Fruit fly (Drosophila melanogaster) whole organism, embryonic: ENCODE data around the gene Hsp67Ba.

Experiments
- ATbp ChIP-seq: fragments of 200-800 bp; sonication (Bioruptor generic); optimal IDR thresholded peaks from 2 replicates; lab custom pipeline; 2017; ENCODE audit warnings: missing biosample characterization, mild to moderate bottlenecking, missing genetic modification characterization, missing genetic modification reagents
- Abd-B ChIP-seq: fragments of 200-800 bp; sonication (Bioruptor generic); optimal IDR thresholded peaks from 2 replicates; lab custom pipeline; 2018; ENCODE audit warnings: missing biosample characterization, mild to moderate bottlenecking, missing genetic modification characterization, moderate library complexity
- Asciz ChIP-seq: fragments of 200-800 bp; sonication (Bioruptor generic); optimal IDR thresholded peaks from 2 replicates; lab custom pipeline; 2017; ENCODE audit warnings: missing biosample characterization, mild to moderate bottlenecking, missing genetic modification characterization, missing genetic modification reagents
- Atf-2 ChIP-seq: fragments of 200-800 bp; sonication (Bioruptor generic); optimal IDR thresholded peaks from 2 replicates; lab custom pipeline; 2016; ENCODE audit warnings: missing biosample characterization, missing genetic modification characterization
- B-H2 ChIP-seq: fragments of 200-800 bp; sonication (Bioruptor generic); optimal IDR thresholded peaks from 2 replicates; lab custom pipeline; 2018; ENCODE audit warnings: missing biosample characterization, mild to moderate bottlenecking, missing genetic modification characterization
- Bdp1 ChIP-seq: fragments of 200-800 bp; sonication (Bioruptor generic); optimal IDR thresholded peaks from 3 replicates; lab custom pipeline; 2016; ENCODE audit warnings: missing biosample characterization, missing genetic modification characterization
- Bgb ChIP-seq: fragments of 200-800 bp; sonication (Bioruptor generic); IDR thresholded peaks from 2 replicates; pipeline ENCODE4 v1.3.6; 2022; ENCODE audit warnings: missing biosample characterization, missing genetic modification characterization; ENCODE audit not compliant: partially characterized antibody
- Blimp-1 ChIP-seq: fragments of 200-800 bp; sonication (Bioruptor generic); optimal IDR thresholded peaks from 3 replicates; lab custom pipeline; 2018; ENCODE audit warnings: missing biosample characterization, missing genetic modification characterization, mild to moderate bottlenecking, moderate library complexity, missing genetic modification reagents
- CG10565 ChIP-seq: fragments of 200-800 bp; sonication (Bioruptor generic); optimal IDR thresholded peaks from 3 replicates; lab custom pipeline; 2016; ENCODE audit warnings: missing biosample characterization, mild to moderate bottlenecking, missing genetic modification characterization
- CG15269 ChIP-seq: fragments of 200-800 bp; sonication (Bioruptor generic); optimal IDR thresholded peaks from 2 replicates; lab custom pipeline; 2018; ENCODE audit warnings: missing biosample characterization, mild to moderate bottlenecking, missing genetic modification characterization, moderate library complexity
- CG1529 ChIP-seq: fragments of 200-800 bp; sonication (Bioruptor generic); optimal IDR thresholded peaks from 3 replicates; lab custom pipeline; 2018; ENCODE audit warnings: missing biosample characterization, missing genetic modification characterization
- CG16863 ChIP-seq: fragments of 200-800 bp; sonication (Bioruptor generic); optimal IDR thresholded peaks from 3 replicates; lab custom pipeline; 2016; ENCODE audit warnings: missing biosample characterization, missing genetic modification characterization
- CG17385 ChIP-seq: fragments of 200-800 bp; sonication (Bioruptor generic); optimal IDR thresholded peaks from 3 replicates; lab custom pipeline; 2018; ENCODE audit warnings: missing biosample characterization, mild to moderate bottlenecking, missing genetic modification characterization
- CG18619 ChIP-seq: fragments of 200-800 bp; sonication (Bioruptor generic); optimal IDR thresholded peaks from 3 replicates; lab custom pipeline; 2017; ENCODE audit warnings: missing biosample characterization, mild to moderate bottlenecking, missing genetic modification characterization
- CG2120 ChIP-seq: fragments of 200-800 bp; sonication (Bioruptor generic); optimal IDR thresholded peaks from 3 replicates; lab custom pipeline; 2016; ENCODE audit warnings: missing biosample characterization, missing genetic modification characterization
- CG32767 ChIP-seq: fragments of 200-800 bp; sonication (Bioruptor generic); IDR thresholded peaks from 2 replicates; pipeline ENCODE4 v1.3.6; 2022; ENCODE audit warnings: missing biosample characterization, missing genetic modification characterization
- CG4282 ChIP-seq: fragments of 200-800 bp; sonication (Bioruptor generic); optimal IDR thresholded peaks from 2 replicates; lab custom pipeline; 2016; ENCODE audit warnings: missing biosample characterization, missing genetic modification characterization
- CG4617 ChIP-seq: fragments of 200-800 bp; sonication (Bioruptor generic); optimal IDR thresholded peaks from 3 replicates; lab custom pipeline; 2016; ENCODE audit warnings: missing biosample characterization, missing genetic modification characterization, borderline replicate concordance
- CG6654 ChIP-seq: fragments of 200-800 bp; sonication (Bioruptor generic); optimal IDR thresholded peaks from 2 replicates; lab custom pipeline; 2017; ENCODE audit warnings: missing biosample characterization, mild to moderate bottlenecking, missing genetic modification characterization
- CG6689 ChIP-seq: fragments of 200-800 bp; sonication (Bioruptor generic); IDR thresholded peaks from 2 replicates; pipeline ENCODE4 v1.3.6; 2022; ENCODE audit warnings: missing biosample characterization, missing genetic modification characterization
- CG6791 ChIP-seq: fragments of 200-800 bp; sonication (Bioruptor generic); IDR thresholded peaks from 3 replicates; pipeline ENCODE4 v1.3.6; 2022; ENCODE audit warnings: missing biosample characterization, missing genetic modification characterization; ENCODE audit not compliant: partially characterized antibody
- CG6854 ChIP-seq: fragments of 200-800 bp; sonication (Bioruptor generic); optimal IDR thresholded peaks from 3 replicates; lab custom pipeline; 2017; ENCODE audit warnings: missing biosample characterization, mild to moderate bottlenecking, missing genetic modification characterization
- CG7556 ChIP-seq: fragments of 200-800 bp; sonication (Bioruptor generic); optimal IDR thresholded peaks from 2 replicates; lab custom pipeline; 2017; ENCODE audit warnings: missing biosample characterization, mild to moderate bottlenecking, missing genetic modification characterization
- CG8281 ChIP-seq: fragments of 200-800 bp; sonication (Bioruptor generic); optimal IDR thresholded peaks from 2 replicates; lab custom pipeline; 2018; ENCODE audit warnings: missing biosample characterization, mild to moderate bottlenecking, missing genetic modification characterization, moderate library complexity
- CkIIα-i1 ChIP-seq: fragments of 200-800 bp; sonication (Bioruptor generic); IDR thresholded peaks from 2 replicates; pipeline ENCODE4 v1.3.6; 2022; ENCODE audit warnings: missing biosample characterization, missing genetic modification characterization
- Dad ChIP-seq: fragments of 200-800 bp; sonication (Bioruptor generic); optimal IDR thresholded peaks from 3 replicates; lab custom pipeline; 2016; ENCODE audit warnings: missing biosample characterization, missing genetic modification characterization
- E2f2 ChIP-seq: fragments of 200-800 bp; sonication (Bioruptor generic); IDR thresholded peaks from 2 replicates; pipeline ENCODE4 v1.3.6; 2022; ENCODE audit warnings: missing biosample characterization, missing genetic modification characterization
- Fer3 ChIP-seq: fragments of 200-800 bp; sonication (Bioruptor generic); optimal IDR thresholded peaks from 2 replicates; lab custom pipeline; 2018; ENCODE audit warnings: missing biosample characterization, mild to moderate bottlenecking, missing genetic modification characterization, moderate library complexity
- HmgZ ChIP-seq: fragments of 200-800 bp; sonication (Bioruptor generic); optimal IDR thresholded peaks from 2 replicates; lab custom pipeline; 2018; ENCODE audit warnings: missing biosample characterization, mild to moderate bottlenecking, missing genetic modification characterization
- Meics ChIP-seq: fragments of 200-800 bp; sonication (Bioruptor generic); optimal IDR thresholded peaks from 2 replicates; lab custom pipeline; 2017; ENCODE audit warnings: missing biosample characterization, mild to moderate bottlenecking, missing genetic modification characterization
- Mes4 ChIP-seq: fragments of 200-800 bp; sonication (Bioruptor generic); optimal IDR thresholded peaks from 2 replicates; lab custom pipeline; 2016; ENCODE audit warnings: missing biosample characterization, missing genetic modification characterization
- NfI ChIP-seq: fragments of 200-800 bp; sonication (Bioruptor generic); optimal IDR thresholded peaks from 3 replicates; lab custom pipeline; 2018; ENCODE audit warnings: missing biosample characterization, mild to moderate bottlenecking, missing genetic modification characterization, moderate library complexity
- Spps ChIP-seq: fragments of 200-800 bp; sonication (Bioruptor generic); optimal IDR thresholded peaks from 2 replicates; lab custom pipeline; 2018; ENCODE audit warnings: missing biosample characterization, mild to moderate bottlenecking, missing genetic modification characterization
- Usf ChIP-seq: fragments of 200-800 bp; sonication (Bioruptor generic); optimal IDR thresholded peaks from 2 replicates; lab custom pipeline; 2017; ENCODE audit warnings: missing genotype, missing biosample characterization, missing genetic modification characterization
- az2 ChIP-seq: fragments of 200-800 bp; sonication (Bioruptor generic); optimal IDR thresholded peaks from 3 replicates; lab custom pipeline; 2016; ENCODE audit warnings: missing biosample characterization, missing genetic modification characterization
- chinmo ChIP-seq: fragments of 200-800 bp; sonication (Bioruptor generic); IDR thresholded peaks from 4 replicates; pipeline ENCODE4 v1.3.6; 2022; ENCODE audit warnings: missing biosample characterization, missing genetic modification characterization; ENCODE audit not compliant: partially characterized antibody
- danr ChIP-seq: fragments of 200-800 bp; sonication (Bioruptor generic); IDR thresholded peaks from 2 replicates; pipeline ENCODE4 v1.3.6; 2022; ENCODE audit warnings: missing biosample characterization, missing genetic modification characterization
- eyg ChIP-seq: fragments of 200-800 bp; sonication (Bioruptor generic); optimal IDR thresholded peaks from 3 replicates; lab custom pipeline; 2016; ENCODE audit warnings: missing biosample characterization, missing genetic modification characterization
- gem ChIP-seq: fragments of 200-800 bp; sonication (Bioruptor generic); optimal IDR thresholded peaks from 2 replicates; lab custom pipeline; 2019; ENCODE audit warnings: missing biosample characterization, mild to moderate bottlenecking, missing genetic modification characterization, moderate library complexity
- hkb ChIP-seq, 2 experiments: fragments of 200-800 bp in 1 of 2; fragments of >200 bp in 1 of 2; sonication (Bioruptor generic) in 1 of 2; IDR thresholded peaks in 1 of 2; optimal IDR thresholded peaks in 1 of 2; 2 replicates each; pipeline versions ENCODE4 v1.3.6 to Lab custom; 2017 to 2022; ENCODE audit warnings: missing biosample characterization in 1 of 2, missing genetic modification characterization in 1 of 2
- hth ChIP-seq: fragments of >200 bp; optimal IDR thresholded peaks from 2 replicates; lab custom pipeline; 2017; ENCODE audit warnings: inconsistent platforms
- jumu ChIP-seq: fragments of 200-800 bp; sonication (Bioruptor generic); optimal IDR thresholded peaks from 3 replicates; lab custom pipeline; 2016; ENCODE audit warnings: missing biosample characterization, missing genetic modification characterization
- maf-S ChIP-seq: fragments of 200-800 bp; sonication (Bioruptor generic); optimal IDR thresholded peaks from 2 replicates; lab custom pipeline; 2016; ENCODE audit warnings: missing biosample characterization, missing genetic modification characterization
- nau ChIP-seq: fragments of 200-800 bp; sonication (Bioruptor generic); optimal IDR thresholded peaks from 3 replicates; lab custom pipeline; 2017; ENCODE audit warnings: missing biosample characterization, mild to moderate bottlenecking, missing genetic modification characterization, missing genetic modification reagents
- peb ChIP-seq: fragments of 200-800 bp; sonication (Bioruptor generic); IDR thresholded peaks from 2 replicates; pipeline ENCODE4 v1.3.6; 2022; ENCODE audit warnings: missing biosample characterization, missing genetic modification characterization
- psq ChIP-seq: fragments of 200-800 bp; sonication (Bioruptor generic); optimal IDR thresholded peaks from 2 replicates; lab custom pipeline; 2017; ENCODE audit warnings: missing biosample characterization, missing genetic modification characterization
- schlank ChIP-seq: fragments of 200-800 bp; sonication (Bioruptor generic); optimal IDR thresholded peaks from 2 replicates; lab custom pipeline; 2018; ENCODE audit warnings: missing biosample characterization, mild to moderate bottlenecking, missing genetic modification characterization
- sens ChIP-seq: fragments of 200-800 bp; sonication (Bioruptor generic); peaks from one replicate; lab custom pipeline; 2016; ENCODE audit warnings: missing biosample characterization, missing genetic modification characterization
- seq ChIP-seq: fragments of 200-800 bp; sonication (Bioruptor generic); IDR thresholded peaks from 2 replicates; pipeline ENCODE4 v1.3.6; 2022; ENCODE audit warnings: missing biosample characterization, missing genetic modification characterization
- tio ChIP-seq: fragments of 200-800 bp; sonication (Bioruptor generic); optimal IDR thresholded peaks from 2 replicates; lab custom pipeline; 2017; ENCODE audit warnings: missing biosample characterization, missing genetic modification characterization, inconsistent platforms
- usp ChIP-seq: fragments of >200 bp; optimal IDR thresholded peaks from 2 replicates; lab custom pipeline; 2017; ENCODE audit warnings: missing biosample characterization, missing genetic modification characterization

Gene Hsp67Ba

DNA sequence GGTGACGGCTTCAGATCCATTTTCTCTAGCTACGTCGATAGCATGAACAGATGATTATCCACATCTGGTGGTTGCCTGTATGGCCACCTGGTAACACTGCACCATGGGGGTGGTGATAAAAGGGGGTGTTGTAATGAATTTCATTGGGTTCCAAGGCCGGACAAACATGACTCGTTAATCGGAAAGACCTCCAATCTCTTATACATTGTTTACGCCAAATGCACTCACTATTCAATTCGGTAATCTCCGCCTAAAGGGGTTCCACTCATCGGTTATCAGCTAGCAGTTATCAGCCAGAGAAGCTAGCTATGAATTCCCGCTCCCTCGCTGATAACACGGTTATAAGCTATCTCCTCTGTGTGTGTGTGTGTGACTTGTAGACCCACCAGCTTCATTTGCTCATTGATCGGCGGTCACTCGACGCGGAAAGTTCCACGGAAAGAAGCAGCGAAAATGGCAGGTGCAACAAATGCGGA lies 19.1 kb downstream of the Hsp67Ba start, which contains the start of gene Pdxk (continued):
- no peak for TF ChIP-seq CG6854 (GFP tag; lab: Kevin White, UChicago)
- TF ChIP-seq chinmo (GFP tag; lab: Robert Waterston, UW) = peak; percentile 77; the same call in 3 of the 4 replicates
- TF ChIP-seq CG4617 (GFP tag; lab: Kevin White, UChicago) = no peak
- TF ChIP-seq CkIIα-i1 (GFP tag; lab: Robert Waterston, UW) = no peak
- TF ChIP-seq hkb (optimal IDR thresholded peaks at IDR 0.05; lab: Kevin White, UChicago) = no peak
- peak; percentile 37 for TF ChIP-seq hkb (GFP tag; IDR thresholded peaks at IDR 0.05; lab: Robert Waterston, UW)
- no peak for TF ChIP-seq danr (GFP tag; lab: Robert Waterston, UW)
- no peak for TF ChIP-seq CG7556 (GFP tag; lab: Kevin White, UChicago)
- TF ChIP-seq peb (GFP tag; lab: Robert Waterston, UW) = no peak
- TF ChIP-seq Bdp1 (GFP tag; lab: Kevin White, UChicago) = no peak
- no peak for TF ChIP-seq CG18619 (GFP tag; lab: Kevin White, UChicago)
- no peak for TF ChIP-seq NfI (GFP tag; lab: Kevin White, UChicago)
- no peak for TF ChIP-seq B-H2 (GFP tag; lab: Kevin White, UChicago)
- no peak for TF ChIP-seq CG10565 (GFP tag; lab: Kevin White, UChicago)
- peak; percentile 30 for TF ChIP-seq CG2120 (GFP tag; lab: Kevin White, UChicago)
- TF ChIP-seq Fer3 (tag; lab: Kevin White, UChicago) = peak; percentile 22
- TF ChIP-seq Usf (GFP tag; lab: Kevin White, UChicago) = no peak
- no peak for TF ChIP-seq CG4282 (GFP tag; lab: Kevin White, UChicago)
- no peak for TF ChIP-seq tio (GFP tag; lab: Kevin White, UChicago)
- no peak for TF ChIP-seq CG6689 (GFP tag; lab: Robert Waterston, UW)
- no peak for TF ChIP-seq CG1529
- no peak for TF ChIP-seq az2 (GFP tag; lab: Kevin White, UChicago)
- no peak for TF ChIP-seq psq (GFP tag; lab: Kevin White, UChicago)
- no peak for TF ChIP-seq ATbp (GFP tag; lab: Kevin White, UChicago)
- TF ChIP-seq CG6791 (GFP tag; lab: Robert Waterston, UW) = no peak
- no peak for TF ChIP-seq Atf-2 (GFP tag; lab: Kevin White, UChicago)
- peak; percentile 53 for TF ChIP-seq HmgZ (tag; lab: Kevin White, UChicago)
- TF ChIP-seq schlank = no peak
- TF ChIP-seq CG32767 = no peak
- no peak for TF ChIP-seq CG8281 (tag; lab: Kevin White, UChicago)
- no peak for TF ChIP-seq Mes4
- TF ChIP-seq Meics (GFP tag; lab: Kevin White, UChicago) = no peak
- TF ChIP-seq CG16863 (GFP tag; lab: Kevin White, UChicago) = no peak
- TF ChIP-seq CG17385 = peak; percentile 32
- no peak for TF ChIP-seq Bgb (GFP tag; lab: Robert Waterston, UW)
- TF ChIP-seq CG6654 = no peak
- TF ChIP-seq Dad (GFP tag; lab: Kevin White, UChicago) = no peak
- no peak for TF ChIP-seq seq (GFP tag; lab: Robert Waterston, UW)
- no peak for TF ChIP-seq maf-S (GFP tag; lab: Kevin White, UChicago)
- TF ChIP-seq E2f2 = peak; percentile 37; the same call in 1 of the 2 replicates
- no peak for TF ChIP-seq usp (GFP tag; lab: Kevin White, UChicago)
- peak; percentile 46 for TF ChIP-seq nau (GFP tag; lab: Kevin White, UChicago)
- no peak for TF ChIP-seq hth (lab: Kevin White, UChicago)
- TF ChIP-seq Blimp-1 (GFP tag; lab: Kevin White, UChicago) = no peak
- TF ChIP-seq jumu (GFP tag; lab: Kevin White, UChicago) = no peak
- TF ChIP-seq Spps (tag; lab: Kevin White, UChicago) = no peak
- TF ChIP-seq eyg (GFP tag; lab: Kevin White, UChicago) = no peak
- TF ChIP-seq sens (GFP tag; lab: Kevin White, UChicago) = peak; percentile 58
- TF ChIP-seq CG15269 = no peak
- TF ChIP-seq Asciz (GFP tag; lab: Kevin White, UChicago) = no peak
- no peak for TF ChIP-seq gem (tag; lab: Kevin White, UChicago)
- no peak for TF ChIP-seq Abd-B (GFP tag; lab: Kevin White, UChicago)
